Worm (Caenorhabditis elegans) whole organism, L4 larva: ENCODE data around the gene gst-6.
A peak's percentile ranks its signal among the peaks of the same experiment; 100 is the strongest.
"Not testable (repeated sequence)": the region's sequence is repeated elsewhere in the genome, so short reads cannot be mapped to it uniquely, and the experiment has no call there.

ENCODE experiments used
- D1046.2 ChIP-seq: fragments of 200-800 bp; sonication (Bioruptor generic); IDR thresholded peaks from 2 replicates; pipeline ENCODE4 v1.3.6; 2022; ENCODE audit warnings: missing genetic modification characterization, missing compliant biosample characterization
- F37D6.2 ChIP-seq: sonication (generic microtip); optimal IDR thresholded peaks from 2 replicates; lab custom pipeline; 2016; ENCODE audit warnings: mild to moderate bottlenecking, missing genetic modification characterization, missing compliant biosample characterization
- T20F7.1 ChIP-seq: fragments of 200-800 bp; sonication (Bioruptor generic); optimal IDR thresholded peaks from 2 replicates; lab custom pipeline; 2018; ENCODE audit warnings: mild to moderate bottlenecking, missing genetic modification characterization, missing compliant biosample characterization
- Y75B8A.6 ChIP-seq: fragments of 200-800 bp; sonication (Bioruptor generic); IDR thresholded peaks from 2 replicates; pipeline ENCODE4 v1.3.6; 2022; ENCODE audit warnings: missing genetic modification reagents, missing genetic modification characterization, missing compliant biosample characterization
- aha-1 ChIP-seq: fragments of 150-350 bp; peaks from one replicate; lab custom pipeline; 2014; ENCODE audit warnings: missing biosample characterization, missing genetic modification characterization
- arid-1 ChIP-seq: fragments of 200-800 bp; sonication (Bioruptor generic); conservative IDR thresholded peaks from 2 replicates; pipeline ENCODE4 v1.3.6; 2022; ENCODE audit warnings: missing genetic modification reagents, missing genetic modification characterization, missing compliant biosample characterization
- ceh-20 ChIP-seq: fragments of 200-800 bp; sonication (Bioruptor generic); IDR thresholded peaks from 2 replicates; pipeline ENCODE4 v1.3.6; 2022; ENCODE audit warnings: missing genetic modification reagents, missing genetic modification characterization, missing compliant biosample characterization
- ceh-28 ChIP-seq: fragments of 150-350 bp; optimal IDR thresholded peaks from 2 replicates; lab custom pipeline; 2014; ENCODE audit warnings: missing biosample characterization, missing genetic modification reagents, missing genetic modification characterization
- ces-1 ChIP-seq: fragments of 150-350 bp; sonication (generic microtip); optimal IDR thresholded peaks from 4 replicates; lab custom pipeline; 2014; ENCODE audit warnings: missing biosample characterization, missing genetic modification reagents, missing genetic modification characterization
- cey-2 ChIP-seq: sonication (generic microtip); optimal IDR thresholded peaks from 3 replicates; lab custom pipeline; 2017; ENCODE audit warnings: missing genetic modification characterization, mild to moderate bottlenecking, missing compliant biosample characterization, antibody characterized with exemption, borderline replicate concordance; ENCODE audit not compliant: insufficient read depth
- ctbp-1 ChIP-seq: fragments of 200-800 bp; sonication (Bioruptor generic); IDR thresholded peaks from 2 replicates; pipeline ENCODE4 v1.3.6; 2022; ENCODE audit warnings: missing genetic modification reagents, missing genetic modification characterization, missing compliant biosample characterization
- daf-12 ChIP-seq: fragments of 150-350 bp; optimal IDR thresholded peaks from 2 replicates; lab custom pipeline; 2014; ENCODE audit warnings: missing biosample characterization, missing genetic modification reagents, missing genetic modification characterization
- daf-16 ChIP-seq, 3 experiments: sonication (generic microtip); optimal IDR thresholded peaks; 2 replicates each; lab custom pipeline; 2016 to 2017; ENCODE audit warnings: missing genetic modification characterization in 3 of 3, missing genetic modification reagents in 3 of 3, mild to moderate bottlenecking in 2 of 3, missing compliant biosample characterization in 2 of 3, missing biosample characterization in 1 of 3, moderate library complexity in 1 of 3
- dmd-8 ChIP-seq: fragments of 200-800 bp; sonication (Bioruptor generic); IDR thresholded peaks from 2 replicates; pipeline ENCODE4 v1.3.6; 2022; ENCODE audit warnings: missing genetic modification characterization, missing compliant biosample characterization
- duxl-1 ChIP-seq: sonication (generic microtip); optimal IDR thresholded peaks from 2 replicates; lab custom pipeline; 2016; ENCODE audit warnings: mild to moderate bottlenecking, missing genetic modification characterization, moderate library complexity, missing compliant biosample characterization; ENCODE audit not compliant: poor library complexity
- fkh-10 ChIP-seq: fragments of 150-350 bp; optimal IDR thresholded peaks from 2 replicates; lab custom pipeline; 2014; ENCODE audit warnings: missing biosample characterization, missing genetic modification reagents, missing genetic modification characterization
- hif-1 ChIP-seq, 2 experiments: sonication (generic microtip); optimal IDR thresholded peaks; 2 replicates each; lab custom pipeline; 2016 to 2017; ENCODE audit warnings: missing compliant biosample characterization in 2 of 2, missing genetic modification characterization in 2 of 2, missing genetic modification reagents in 2 of 2, missing genotype in 2 of 2, mild to moderate bottlenecking in 1 of 2
- hlh-30 ChIP-seq: sonication (generic microtip); optimal IDR thresholded peaks from 2 replicates; lab custom pipeline; 2017; ENCODE audit warnings: antibody characterized with exemption, mild to moderate bottlenecking, missing genetic modification characterization, missing compliant biosample characterization; ENCODE audit not compliant: insufficient read depth
- hmg-1.1 ChIP-seq: fragments of 200-800 bp; sonication (Bioruptor generic); IDR thresholded peaks from 2 replicates; pipeline ENCODE4 v1.3.6; 2022; ENCODE audit warnings: missing genetic modification reagents, missing genetic modification characterization, missing compliant biosample characterization
- lin-29 ChIP-seq: fragments of 200-800 bp; sonication (Bioruptor generic); IDR thresholded peaks from 2 replicates; pipeline ENCODE4 v1.3.6; 2022; ENCODE audit warnings: missing genetic modification reagents, missing genetic modification characterization, missing compliant biosample characterization
- lin-39 ChIP-seq: fragments of 150-350 bp; optimal IDR thresholded peaks from 2 replicates; lab custom pipeline; 2014; ENCODE audit warnings: missing biosample characterization, missing genetic modification reagents, missing genetic modification characterization
- lsy-2 ChIP-seq, 2 experiments: fragments of 150-350 bp in 1 of 2; sonication (generic microtip) in 1 of 2; optimal IDR thresholded peaks; 2 replicates each; lab custom pipeline; 2014 to 2017; ENCODE audit warnings: missing biosample characterization in 2 of 2, missing genetic modification characterization in 2 of 2
- madf-5 ChIP-seq, 2 experiments: fragments of 200-800 bp; sonication (Bioruptor generic); IDR thresholded peaks; 2 replicates each; pipeline ENCODE4 v1.3.6; 2022; ENCODE audit warnings: missing compliant biosample characterization in 2 of 2, missing genetic modification characterization in 2 of 2
- mep-1 ChIP-seq: fragments of 150-350 bp; sonication (generic microtip); optimal IDR thresholded peaks from 3 replicates; lab custom pipeline; 2014; ENCODE audit warnings: missing biosample characterization, missing genetic modification characterization
- mxl-3 ChIP-seq: fragments of 200-800 bp; sonication (Bioruptor generic); optimal IDR thresholded peaks from 2 replicates; lab custom pipeline; 2018; ENCODE audit warnings: mild to moderate bottlenecking, missing genetic modification characterization, missing compliant biosample characterization
- nhr-11 ChIP-seq: fragments of 150-350 bp; optimal IDR thresholded peaks from 2 replicates; lab custom pipeline; 2014; ENCODE audit warnings: missing biosample characterization, missing genetic modification characterization
- nhr-111 ChIP-seq: fragments of 200-800 bp; sonication (Bioruptor generic); optimal IDR thresholded peaks from 2 replicates; lab custom pipeline; 2018; ENCODE audit warnings: mild to moderate bottlenecking, missing genetic modification characterization, missing compliant biosample characterization
- nhr-237 ChIP-seq: sonication (generic microtip); optimal IDR thresholded peaks from 2 replicates; lab custom pipeline; 2017; ENCODE audit warnings: missing biosample characterization, missing genetic modification characterization
- nhr-25 ChIP-seq: sonication (generic microtip); optimal IDR thresholded peaks from 2 replicates; lab custom pipeline; 2017; ENCODE audit warnings: missing genetic modification characterization, mild to moderate bottlenecking, missing compliant biosample characterization, antibody characterized with exemption, moderate library complexity, borderline replicate concordance; ENCODE audit not compliant: insufficient read depth
- nhr-28 ChIP-seq: fragments of 150-350 bp; optimal IDR thresholded peaks from 2 replicates; lab custom pipeline; 2014; ENCODE audit warnings: missing biosample characterization, missing genetic modification characterization
- nhr-41 ChIP-seq: fragments of 200-800 bp; sonication (Bioruptor generic); IDR thresholded peaks from 2 replicates; pipeline ENCODE4 v1.3.6; 2022; ENCODE audit warnings: missing genetic modification reagents, missing genetic modification characterization, missing compliant biosample characterization
- nhr-42 ChIP-seq: fragments of 200-800 bp; sonication (Bioruptor generic); IDR thresholded peaks from 2 replicates; pipeline ENCODE4 v1.3.6; 2022; ENCODE audit warnings: missing genetic modification characterization, missing compliant biosample characterization
- nhr-6 ChIP-seq: fragments of 150-350 bp; optimal IDR thresholded peaks from 2 replicates; lab custom pipeline; 2014; ENCODE audit warnings: missing biosample characterization, missing genetic modification characterization
- nhr-76 ChIP-seq: fragments of 150-350 bp; optimal IDR thresholded peaks from 2 replicates; lab custom pipeline; 2014; ENCODE audit warnings: missing biosample characterization, missing genetic modification characterization
- pha-4 ChIP-seq, 2 experiments: fragments of 150-350 bp in 1 of 2; fragments of 200-800 bp in 1 of 2; sonication (Bioruptor generic) in 1 of 2; IDR thresholded peaks in 1 of 2; optimal IDR thresholded peaks in 1 of 2; 2 replicates each; pipeline versions ENCODE4 v1.3.6 to Lab custom; 2014 to 2022; ENCODE audit warnings: missing genetic modification characterization in 2 of 2, missing genetic modification reagents in 2 of 2, missing biosample characterization in 1 of 2, missing compliant biosample characterization in 1 of 2
- pqm-1 ChIP-seq: sonication (generic microtip); optimal IDR thresholded peaks from 2 replicates; lab custom pipeline; 2017; ENCODE audit warnings: missing biosample characterization, missing genetic modification characterization
- sdz-12 ChIP-seq: fragments of 200-800 bp; sonication (Bioruptor generic); optimal IDR thresholded peaks from 2 replicates; lab custom pipeline; 2018; ENCODE audit warnings: mild to moderate bottlenecking, missing genetic modification characterization, missing compliant biosample characterization
- spr-3 ChIP-seq: fragments of 200-800 bp; sonication (Bioruptor generic); optimal IDR thresholded peaks from 2 replicates; lab custom pipeline; 2018; ENCODE audit warnings: mild to moderate bottlenecking, missing genetic modification characterization, missing compliant biosample characterization
- tag-97 ChIP-seq: fragments of 200-800 bp; sonication (Bioruptor generic); IDR thresholded peaks from 2 replicates; pipeline ENCODE4 v1.3.6; 2022; ENCODE audit warnings: missing genetic modification characterization, missing compliant biosample characterization
- unc-130 ChIP-seq: sonication (generic microtip); optimal IDR thresholded peaks from 2 replicates; lab custom pipeline; 2016; ENCODE audit warnings: missing genetic modification reagents, missing genetic modification characterization, missing compliant biosample characterization
- zip-2 ChIP-seq: fragments of 150-350 bp; optimal IDR thresholded peaks from 2 replicates; lab custom pipeline; 2014; ENCODE audit warnings: missing biosample characterization, missing genetic modification characterization

Gene gst-6

DNA sequence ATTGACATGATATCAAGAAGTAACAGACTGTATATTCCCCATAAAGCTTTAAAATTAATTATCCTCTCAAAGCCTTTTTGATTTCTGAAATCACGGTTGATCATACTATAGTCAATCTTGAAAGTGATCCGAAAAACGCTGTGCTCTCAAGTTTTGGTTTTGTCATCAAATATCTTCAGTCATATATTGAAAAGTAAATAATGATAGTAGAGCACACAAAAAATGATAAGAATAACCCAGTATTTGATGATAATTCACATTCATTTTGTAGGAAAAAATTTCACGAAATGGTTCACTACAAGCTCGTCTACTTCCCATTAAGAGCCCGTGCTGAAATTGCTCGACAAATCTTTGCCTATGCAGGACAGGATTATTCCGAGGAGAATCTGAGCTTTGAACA lies at the start of gene gst-6:
TSS of gene gst-6 (plus strand) at position 263 of the 400 bp plus-strand sequence.
- TF ChIP-seq nhr-28 (peak; percentile 41), daf-16 (GFP tag; optimal IDR thresholded peaks at IDR 0.05; lab: Kevin White, UChicago) (no peak), daf-16 (tag; optimal IDR thresholded peaks at IDR 0.05; lab: Kevin White, UChicago) (peak; percentile 34), lin-29 (GFP tag; lab: Robert Waterston, UW) (no peak), zip-2 (tag; lab: Kevin White, UChicago) (no peak), nhr-76 (tag; lab: Kevin White, UChicago) (no peak), nhr-11 (tag; lab: Kevin White, UChicago) (no peak), Y75B8A.6 (no peak), ceh-20 (no peak), mep-1 (tag; lab: Kevin White, UChicago) (no peak), nhr-41 (GFP tag; lab: Robert Waterston, UW) (no peak)

DNA sequence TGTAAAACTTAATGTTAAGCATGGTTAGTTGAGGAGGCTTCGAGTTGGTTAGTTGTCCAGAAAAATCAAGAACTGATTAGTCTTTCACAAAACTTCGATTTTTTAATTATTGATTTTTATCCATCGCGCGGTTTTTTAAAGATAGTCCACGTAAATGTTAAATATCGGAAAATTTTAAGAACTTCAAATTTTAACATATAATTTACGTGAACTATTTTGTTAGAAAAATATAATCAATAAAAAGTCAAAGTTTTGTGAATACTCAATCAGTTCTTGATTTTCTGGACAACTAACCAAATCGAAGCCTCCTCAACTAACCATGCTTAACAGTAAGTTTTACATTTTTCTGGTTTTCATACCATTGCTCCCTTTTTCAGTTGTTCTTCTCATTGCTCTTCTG lies 44.9 kb upstream of the gst-6 start, which contains the start of the genes C33F10.11 and C33F10.1:
TSS of gene C33F10.11 (minus strand) at position 101 of the 400 bp plus-strand sequence.
TSS of gene C33F10.1 (plus strand) at position 263 of the 400 bp plus-strand sequence.
- TF ChIP-seq sdz-12 (no peak), nhr-237 (tag; lab: Kevin White, UChicago) (no peak), madf-5 (GFP tag; IDR thresholded peaks at IDR 0.05; lab: Robert Waterston, UW) (no peak), dmd-8 (GFP tag; lab: Robert Waterston, UW) (no peak)

DNA sequence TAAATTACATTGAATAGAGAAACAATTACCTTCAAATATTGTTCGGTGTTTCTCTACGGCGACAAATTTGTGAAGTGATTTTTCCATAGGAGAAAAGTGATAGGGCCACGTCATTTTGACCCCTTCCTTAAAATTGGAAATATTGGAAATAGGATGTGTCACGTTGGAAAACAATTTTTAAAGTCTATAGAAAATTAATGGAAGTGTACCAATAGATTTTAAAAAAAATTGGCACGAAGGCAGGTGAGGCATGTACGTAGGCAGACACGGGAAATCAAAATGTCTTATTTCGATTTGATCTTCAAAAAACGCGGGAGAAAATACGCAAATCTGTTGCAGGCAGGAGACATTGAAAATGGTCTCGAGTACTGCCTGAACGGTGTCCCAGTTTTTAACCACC lies 42.0 kb upstream of the gst-6 start, which contains the start of gene C33F10.12:
TSS of gene C33F10.12 (minus strand) at position 101 of the 400 bp plus-strand sequence.
- no peak for TF ChIP-seq tag-97 (GFP tag; lab: Robert Waterston, UW)
- TF ChIP-seq F37D6.2 = no peak
- no peak for TF ChIP-seq nhr-42 (GFP tag; lab: Robert Waterston, UW)
- no peak for TF ChIP-seq nhr-76 (tag; lab: Kevin White, UChicago)
- no peak for TF ChIP-seq hmg-1.1 (GFP tag; lab: Robert Waterston, UW)
- no peak for TF ChIP-seq pha-4 (GFP tag; IDR thresholded peaks at IDR 0.05; lab: Robert Waterston, UW)
- TF ChIP-seq pha-4 (tag; optimal IDR thresholded peaks at IDR 0.05; lab: Kevin White, UChicago) = no peak
- no peak for TF ChIP-seq nhr-6 (tag; lab: Kevin White, UChicago)
- no peak for TF ChIP-seq nhr-111 (GFP tag; lab: Kevin White, UChicago)
- TF ChIP-seq duxl-1 (tag; lab: Kevin White, UChicago) = no peak
- no peak for TF ChIP-seq arid-1 (GFP tag; lab: Robert Waterston, UW)
- TF ChIP-seq hlh-30 (tag; lab: Kevin White, UChicago) = no peak
- TF ChIP-seq lsy-2 (tag; optimal IDR thresholded peaks at IDR 0.05; lab: Kevin White, UChicago) = no peak
- TF ChIP-seq nhr-41 (GFP tag; lab: Robert Waterston, UW) = no peak
- TF ChIP-seq pqm-1 (tag; lab: Kevin White, UChicago) = no peak
- TF ChIP-seq cey-2 (tag; lab: Kevin White, UChicago) = no peak
- TF ChIP-seq nhr-237 (tag; lab: Kevin White, UChicago) = no peak

DNA sequence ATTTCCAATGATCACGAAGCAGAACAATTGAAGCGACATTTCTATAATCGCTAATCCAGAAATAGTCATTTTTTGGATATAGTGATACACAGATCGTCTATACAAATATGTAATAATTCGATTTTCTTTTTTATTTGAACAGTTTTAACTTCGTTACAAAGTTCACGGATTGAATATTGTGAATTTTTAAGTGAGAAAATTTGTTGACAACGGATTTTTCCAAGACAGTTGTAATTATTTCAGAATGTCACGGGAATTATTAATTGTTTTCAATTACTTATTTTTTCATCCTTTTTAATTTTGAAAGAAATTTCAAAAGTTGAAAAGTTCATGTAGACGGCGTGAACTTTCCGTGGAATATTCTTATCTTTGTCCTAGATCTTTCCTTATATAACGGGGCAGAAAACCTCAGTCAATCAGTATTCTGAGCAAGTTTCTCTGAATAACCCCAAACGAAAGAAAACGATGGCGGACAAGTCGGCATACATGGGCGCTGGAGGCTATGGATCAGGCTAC lies 37.5 kb upstream of the gst-6 start, which contains the start of the genes T23B7.2 and nspd-4:
TSS of gene T23B7.2 (minus strand) at position 101 of the 516 bp plus-strand sequence.
TSS of gene nspd-4 (plus strand) at position 466 of the 516 bp plus-strand sequence.
- not testable (repeated sequence) for TF ChIP-seq daf-12 (tag; lab: Kevin White, UChicago); mep-1 (tag; lab: Kevin White, UChicago); T20F7.1 (GFP tag; lab: Kevin White, UChicago)

DNA sequence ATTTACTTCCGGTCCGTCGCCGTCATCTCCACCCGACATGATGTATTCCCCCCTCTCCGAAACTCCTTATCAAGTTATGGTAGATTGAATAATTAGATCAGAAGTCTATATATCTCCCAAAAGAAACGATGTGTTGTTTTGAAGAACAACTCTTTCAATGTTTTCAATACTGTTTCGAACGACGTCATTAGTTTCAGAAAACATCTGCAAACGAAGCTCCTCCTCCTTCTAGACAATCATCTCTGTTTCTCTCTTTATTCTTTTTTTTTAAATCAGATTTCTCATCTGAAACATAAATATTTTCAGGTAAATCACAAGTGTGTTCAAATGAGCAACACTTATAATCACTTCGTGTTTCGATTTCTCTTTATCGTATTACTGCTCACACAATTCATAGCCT lies 29.8 kb upstream of the gst-6 start, which contains the start of gene T23B7.3:
TSS of gene T23B7.3 (plus strand) at position 301 of the 400 bp plus-strand sequence.
- no peak for TF ChIP-seq dmd-8 (GFP tag; lab: Robert Waterston, UW)
- TF ChIP-seq lsy-2 (tag; optimal IDR thresholded peaks at IDR 0.05; lab: Kevin White, UChicago) = no peak
- no peak for TF ChIP-seq D1046.2 (GFP tag; lab: Robert Waterston, UW)
- no peak for TF ChIP-seq Y75B8A.6
- TF ChIP-seq aha-1 = no peak
- TF ChIP-seq mep-1 (tag; lab: Kevin White, UChicago) = no peak
- TF ChIP-seq hif-1 (tag; optimal IDR thresholded peaks at IDR 0.05; lab: Kevin White, UChicago) = no peak
- no peak for TF ChIP-seq spr-3 (GFP tag; lab: Kevin White, UChicago)
- no peak for TF ChIP-seq mxl-3 (GFP tag; lab: Kevin White, UChicago)
- no peak for TF ChIP-seq fkh-10 (GFP tag; lab: Kevin White, UChicago)
- TF ChIP-seq ces-1 = no peak
- no peak for TF ChIP-seq ctbp-1
- no peak for TF ChIP-seq unc-130
- no peak for TF ChIP-seq nhr-25
- no peak for TF ChIP-seq lin-39 (tag; lab: Kevin White, UChicago)
- TF ChIP-seq ceh-28 = no peak
